Worm (Caenorhabditis elegans) whole organism, L3 larva: ENCODE measurements around the gene C34E10.12.

Source experiments
- aly-2 ChIP-seq: fragments of 150-350 bp; optimal IDR thresholded peaks from 2 replicates; lab custom pipeline; 2014; ENCODE audit warnings: missing biosample characterization, missing genetic modification characterization
- elt-2 ChIP-seq: sonication (generic microtip); optimal IDR thresholded peaks from 2 replicates; lab custom pipeline; 2016; ENCODE audit warnings: missing genetic modification reagents, mild to moderate bottlenecking, missing genetic modification characterization, missing compliant biosample characterization
- fkh-10 ChIP-seq: sonication (generic microtip); optimal IDR thresholded peaks from 2 replicates; lab custom pipeline; 2017; ENCODE audit warnings: missing biosample characterization, missing genetic modification reagents, missing genetic modification characterization
- nfya-1 ChIP-seq: sonication (generic microtip); optimal IDR thresholded peaks from 2 replicates; lab custom pipeline; 2017; ENCODE audit warnings: missing genetic modification characterization, mild to moderate bottlenecking, missing compliant biosample characterization, antibody characterized with exemption, moderate library complexity; ENCODE audit not compliant: insufficient read depth
- nhr-67 ChIP-seq: fragments of 150-350 bp; optimal IDR thresholded peaks from 2 replicates; lab custom pipeline; 2014; ENCODE audit warnings: missing biosample characterization, missing genetic modification characterization
- pqm-1 ChIP-seq: fragments of 150-350 bp; optimal IDR thresholded peaks from 2 replicates; lab custom pipeline; 2017; ENCODE audit warnings: missing biosample characterization, missing genetic modification characterization, inconsistent platforms
- unc-62 ChIP-seq: fragments of 150-350 bp; sonication (generic microtip); optimal IDR thresholded peaks from 4 replicates; lab custom pipeline; 2014; ENCODE audit warnings: missing biosample characterization, missing genetic modification reagents, missing genetic modification characterization
- ztf-11 ChIP-seq: fragments of 150-350 bp; optimal IDR thresholded peaks from 2 replicates; lab custom pipeline; 2014; ENCODE audit warnings: missing biosample characterization, missing genetic modification characterization

ce11 chrIII:5183372-5183771 is 44.3 kb downstream of the C34E10.12 start:
- no peak for TF ChIP-seq elt-2 (tag; lab: Kevin White, UChicago)
- no peak for TF ChIP-seq unc-62 (GFP tag; lab: Kevin White, UChicago)
- TF ChIP-seq pqm-1 (tag; lab: Kevin White, UChicago): no peak
- no peak for TF ChIP-seq nfya-1 (tag; lab: Kevin White, UChicago)
- no peak for TF ChIP-seq nhr-67 (tag; lab: Kevin White, UChicago)
- no peak for TF ChIP-seq fkh-10 (GFP tag; lab: Kevin White, UChicago)
- no peak for TF ChIP-seq aly-2
- no peak for TF ChIP-seq ztf-11
